Worm (Caenorhabditis elegans) whole organism, L1 larva: ENCODE data around the gene K04A8.1.

Source experiments
- C04F5.9 ChIP-seq: sonication (generic microtip); optimal IDR thresholded peaks from 2 replicates; lab custom pipeline; 2016; ENCODE audit warnings: missing genetic modification characterization, missing compliant biosample characterization
- C16A3.4 ChIP-seq: fragments of 150-350 bp; optimal IDR thresholded peaks from 2 replicates; lab custom pipeline; 2014; ENCODE audit warnings: missing biosample characterization, missing genetic modification characterization
- C34B4.2 ChIP-seq: sonication (generic microtip); optimal IDR thresholded peaks from 2 replicates; lab custom pipeline; 2017; ENCODE audit warnings: mild to moderate bottlenecking, missing genetic modification characterization, missing compliant biosample characterization
- F16B12.6 ChIP-seq: fragments of 150-350 bp; optimal IDR thresholded peaks from 2 replicates; lab custom pipeline; 2014; ENCODE audit warnings: missing biosample characterization, missing genetic modification characterization
- Y116A8C.19 ChIP-seq: sonication (generic microtip); optimal IDR thresholded peaks from 2 replicates; lab custom pipeline; 2016; ENCODE audit warnings: missing compliant biosample characterization, missing genetic modification characterization, borderline replicate concordance
- aly-2 ChIP-seq: fragments of 150-350 bp; optimal IDR thresholded peaks from 2 replicates; lab custom pipeline; 2014; ENCODE audit warnings: missing biosample characterization, missing genetic modification characterization
- ama-1 ChIP-seq: fragments of 150-350 bp; optimal IDR thresholded peaks from 2 replicates; lab custom pipeline; 2014
- blmp-1 ChIP-seq: fragments of 150-350 bp; optimal IDR thresholded peaks from 2 replicates; lab custom pipeline; 2014; ENCODE audit warnings: missing biosample characterization, missing genetic modification characterization
- ceh-82 ChIP-seq, 3 experiments: fragments of 150-350 bp in 1 of 3; sonication (generic microtip) in 2 of 3; optimal IDR thresholded peaks; 2 replicates each; lab custom pipeline; 2014 to 2017; ENCODE audit warnings: missing biosample characterization in 3 of 3, missing genetic modification characterization in 3 of 3
- ceh-90 ChIP-seq: sonication (generic microtip); optimal IDR thresholded peaks from 2 replicates; lab custom pipeline; 2016; ENCODE audit warnings: missing genetic modification characterization, missing compliant biosample characterization
- dsc-1 ChIP-seq: sonication (generic microtip); optimal IDR thresholded peaks from 2 replicates; lab custom pipeline; 2016; ENCODE audit warnings: mild to moderate bottlenecking, missing genetic modification characterization, missing compliant biosample characterization
- efl-1 ChIP-seq, 4 experiments: fragments of 150-350 bp; optimal IDR thresholded peaks in 3 of 4; peaks in 1 of 4; 1 replicate in 1 of 4; 2 replicates in 3 of 4; lab custom pipeline; 2014; ENCODE audit warnings: missing biosample characterization in 2 of 4, missing genetic modification characterization in 2 of 4, missing genetic modification reagents in 2 of 4
- elt-2 ChIP-seq: sonication (generic microtip); optimal IDR thresholded peaks from 2 replicates; lab custom pipeline; 2016; ENCODE audit warnings: missing genetic modification characterization, mild to moderate bottlenecking, inconsistent platforms, missing compliant biosample characterization, missing genetic modification reagents
- elt-3 ChIP-seq, 6 experiments: fragments of 150-350 bp in 1 of 6; sonication (generic microtip); optimal IDR thresholded peaks; 2 replicates each; lab custom pipeline; 2017 to 2018; ENCODE audit warnings: missing biosample characterization in 6 of 6, missing genetic modification characterization in 6 of 6, inconsistent platforms in 1 of 6
- fkh-4 ChIP-seq: sonication (generic microtip); optimal IDR thresholded peaks from 2 replicates; lab custom pipeline; 2016; ENCODE audit warnings: missing compliant biosample characterization, missing genetic modification characterization, borderline replicate concordance
- fkh-8 ChIP-seq: sonication (generic microtip); optimal IDR thresholded peaks from 2 replicates; lab custom pipeline; 2016; ENCODE audit warnings: mild to moderate bottlenecking, missing genetic modification characterization, missing compliant biosample characterization
- grh-1 ChIP-seq: fragments of 200-800 bp; sonication (Bioruptor generic); IDR thresholded peaks from 2 replicates; pipeline ENCODE4 v1.3.6; 2022; ENCODE audit warnings: missing genetic modification reagents, missing genetic modification characterization, missing compliant biosample characterization
- irx-1 ChIP-seq: sonication (generic microtip); optimal IDR thresholded peaks from 2 replicates; lab custom pipeline; 2016; ENCODE audit warnings: missing genetic modification characterization, missing compliant biosample characterization
- isw-1 ChIP-seq: fragments of 200-800 bp; sonication (Bioruptor generic); IDR thresholded peaks from 2 replicates; pipeline ENCODE4 v1.3.6; 2022; ENCODE audit warnings: missing genetic modification characterization, missing compliant biosample characterization
- lin-14 ChIP-seq: fragments of 200-800 bp; sonication (Bioruptor generic); optimal IDR thresholded peaks from 2 replicates; lab custom pipeline; 2018; ENCODE audit warnings: mild to moderate bottlenecking, missing genetic modification characterization, moderate library complexity, missing compliant biosample characterization
- lir-3 ChIP-seq: sonication (generic microtip); optimal IDR thresholded peaks from 2 replicates; lab custom pipeline; 2016; ENCODE audit warnings: mild to moderate bottlenecking, missing genetic modification characterization, moderate library complexity, missing compliant biosample characterization; ENCODE audit not compliant: poor library complexity
- lsy-2 ChIP-seq, 2 experiments: fragments of 150-350 bp; optimal IDR thresholded peaks; 2 replicates each; lab custom pipeline; 2014; ENCODE audit warnings: missing biosample characterization in 2 of 2, missing genetic modification characterization in 2 of 2
- mab-9 ChIP-seq: fragments of 200-800 bp; sonication (Bioruptor generic); IDR thresholded peaks from 2 replicates; pipeline ENCODE4 v1.3.6; 2022; ENCODE audit warnings: missing genetic modification reagents, missing genetic modification characterization, missing compliant biosample characterization
- mep-1 ChIP-seq: fragments of 150-350 bp; optimal IDR thresholded peaks from 2 replicates; lab custom pipeline; 2014; ENCODE audit warnings: missing biosample characterization, missing genetic modification characterization
- nhr-12 ChIP-seq: sonication (generic microtip); optimal IDR thresholded peaks from 2 replicates; lab custom pipeline; 2017; ENCODE audit warnings: missing biosample characterization, missing genetic modification characterization
- nhr-20 ChIP-seq: sonication (generic microtip); optimal IDR thresholded peaks from 2 replicates; lab custom pipeline; 2016; ENCODE audit warnings: mild to moderate bottlenecking, missing genetic modification characterization, missing compliant biosample characterization
- nhr-71 ChIP-seq: sonication (generic microtip); optimal IDR thresholded peaks from 2 replicates; lab custom pipeline; 2016; ENCODE audit warnings: mild to moderate bottlenecking, missing genetic modification characterization, moderate library complexity, missing compliant biosample characterization
- nhr-77 ChIP-seq: fragments of 150-350 bp; optimal IDR thresholded peaks from 2 replicates; lab custom pipeline; 2014; ENCODE audit warnings: missing biosample characterization, missing genetic modification characterization
- nhr-84 ChIP-seq: sonication (generic microtip); optimal IDR thresholded peaks from 2 replicates; lab custom pipeline; 2017; ENCODE audit warnings: missing biosample characterization, missing genetic modification characterization
- nhr-85 ChIP-seq: sonication (generic microtip); peaks from one replicate; lab custom pipeline; 2016; ENCODE audit warnings: missing genetic modification characterization, inconsistent platforms, missing compliant biosample characterization
- pax-3 ChIP-seq: fragments of 200-800 bp; sonication (Bioruptor generic); optimal IDR thresholded peaks from 2 replicates; lab custom pipeline; 2018; ENCODE audit warnings: mild to moderate bottlenecking, missing genetic modification characterization, moderate library complexity, missing compliant biosample characterization
- pqm-1 ChIP-seq: sonication (generic microtip); optimal IDR thresholded peaks from 3 replicates; lab custom pipeline; 2017; ENCODE audit warnings: missing biosample characterization, missing genetic modification characterization
- rnt-1 ChIP-seq: sonication (generic microtip); optimal IDR thresholded peaks from 2 replicates; lab custom pipeline; 2016; ENCODE audit warnings: mild to moderate bottlenecking, missing genetic modification characterization, moderate library complexity, missing compliant biosample characterization
- snu-23 ChIP-seq: sonication (generic microtip); optimal IDR thresholded peaks from 2 replicates; lab custom pipeline; 2016; ENCODE audit warnings: missing genetic modification characterization, missing compliant biosample characterization
- swsn-7 ChIP-seq: sonication (generic microtip); optimal IDR thresholded peaks from 2 replicates; lab custom pipeline; 2016; ENCODE audit warnings: missing genetic modification characterization, missing compliant biosample characterization
- tbx-2 ChIP-seq: sonication (generic microtip); optimal IDR thresholded peaks from 2 replicates; lab custom pipeline; 2016; ENCODE audit warnings: missing genetic modification characterization, missing compliant biosample characterization
- unc-130 ChIP-seq: fragments of 150-350 bp; optimal IDR thresholded peaks from 2 replicates; lab custom pipeline; 2017; ENCODE audit warnings: missing biosample characterization, missing genetic modification characterization, inconsistent platforms
- unc-86 ChIP-seq: sonication (generic microtip); optimal IDR thresholded peaks from 2 replicates; lab custom pipeline; 2016; ENCODE audit warnings: missing genetic modification characterization, missing compliant biosample characterization
- unc-98 ChIP-seq: fragments of 200-800 bp; sonication (Bioruptor generic); IDR thresholded peaks from 2 replicates; pipeline ENCODE4 v1.3.6; 2022; ENCODE audit warnings: missing genetic modification characterization, missing compliant biosample characterization
- zag-1 ChIP-seq: fragments of 150-350 bp; optimal IDR thresholded peaks from 2 replicates; lab custom pipeline; 2014; ENCODE audit warnings: missing biosample characterization, missing genetic modification characterization
- ztf-11 ChIP-seq, 2 experiments: sonication (generic microtip); optimal IDR thresholded peaks; 2 replicates each; lab custom pipeline; 2016 to 2017; ENCODE audit warnings: missing genetic modification characterization in 2 of 2, missing biosample characterization in 1 of 2, missing compliant biosample characterization in 1 of 2
- ztf-4 ChIP-seq: fragments of 150-350 bp; optimal IDR thresholded peaks from 2 replicates; lab custom pipeline; 2014; ENCODE audit warnings: missing biosample characterization, missing genetic modification characterization

Gene K04A8.1

ce11 chrV:6517305-6518224, 48.6 kb upstream of the K04A8.1 start (continued):
- TF ChIP-seq tbx-2 (tag; lab: Kevin White, UChicago), result peak; percentile 27
- no peak for TF ChIP-seq isw-1 (GFP tag; lab: Robert Waterston, UW)
- TF ChIP-seq C16A3.4, result peak; percentile 26
- TF ChIP-seq nhr-85 (tag; lab: Kevin White, UChicago), result peak; percentile 88
- TF ChIP-seq snu-23 (GFP tag; lab: Kevin White, UChicago), result peak; percentile 61
- peak; percentile 57 for TF ChIP-seq mep-1
- peak; percentile 8 for TF ChIP-seq unc-130
- no peak for TF ChIP-seq C04F5.9 (tag; lab: Kevin White, UChicago)
- peak; percentile 31 for TF ChIP-seq ama-1 (lab: Kevin White, UChicago)
- TF ChIP-seq unc-86 (tag; lab: Kevin White, UChicago), result no peak
- peak; percentile 84 for TF ChIP-seq lin-14
- TF ChIP-seq, all 84 proteins: peak for 26

ce11 chrV:6518225-6518396, 48.0 kb upstream of the K04A8.1 start, which contains the start of gene F46E10.3:
Gene F46E10.3, plus strand, starts transcription at chrV:6518297.
- TF ChIP-seq isw-1 (GFP tag; lab: Robert Waterston, UW) (no peak), ceh-82 (tag; optimal IDR thresholded peaks at IDR 0.05; lab: Kevin White, UChicago) (no peak), blmp-1 (tag; lab: Kevin White, UChicago) (no peak), efl-1 (optimal IDR thresholded peaks at IDR 0.05; lab: Kevin White, UChicago) (no peak), efl-1 (GFP tag; optimal IDR thresholded peaks at IDR 0.05 in 1 of 2; lab: Kevin White, UChicago) (peak in 1 of 2 experiments; percentile 75), tbx-2 (tag; lab: Kevin White, UChicago) (no peak), zag-1 (tag; lab: Kevin White, UChicago) (no peak)
- TF ChIP-seq, all 84 proteins: peak for 1

- TF ChIP-seq efl-1 (optimal IDR thresholded peaks at IDR 0.05; lab: Kevin White, UChicago) (no peak), efl-1 (GFP tag; optimal IDR thresholded peaks at IDR 0.05 in 1 of 2; lab: Kevin White, UChicago) (no peak), dsc-1 (tag; lab: Kevin White, UChicago) (no peak), grh-1 (no peak), nhr-84 (tag; lab: Kevin White, UChicago) (no peak), lsy-2 (tag; optimal IDR thresholded peaks at IDR 0.05; lab: Kevin White, UChicago) (no peak), F16B12.6 (tag; lab: Kevin White, UChicago) (no peak), nhr-77 (tag; lab: Kevin White, UChicago) (no peak), pqm-1 (tag; lab: Kevin White, UChicago) (no peak), pax-3 (tag; lab: Kevin White, UChicago) (no peak), elt-3 (tag; optimal IDR thresholded peaks at IDR 0.05; lab: Kevin White, UChicago) (no peak), irx-1 (tag; lab: Kevin White, UChicago) (no peak), lin-14 (no peak), ceh-90 (tag; lab: Kevin White, UChicago) (no peak), aly-2 (tag; lab: Kevin White, UChicago) (no peak), isw-1 (GFP tag; lab: Robert Waterston, UW) (no peak), rnt-1 (no peak), ama-1 (lab: Kevin White, UChicago) (no peak), nhr-20 (tag; lab: Kevin White, UChicago) (no peak), fkh-4 (no peak), C16A3.4 (no peak)
Measured at ce11 chrV:6520385-6521080, 45.6 kb upstream of the K04A8.1 start, which contains the start of the genes F46E10.2 and F46E10.18. Gene F46E10.2, plus strand, starts transcription at chrV:6520435. Gene F46E10.18, plus strand, starts transcription at chrV:6521030.

- TF ChIP-seq tbx-2 (tag; lab: Kevin White, UChicago), result no peak
- TF ChIP-seq F16B12.6 (tag; lab: Kevin White, UChicago), result no peak
- TF ChIP-seq C34B4.2 (tag; lab: Kevin White, UChicago), result no peak
- TF ChIP-seq pqm-1 (tag; lab: Kevin White, UChicago), result peak; percentile 35
- no peak for TF ChIP-seq nhr-77 (tag; lab: Kevin White, UChicago)
- TF ChIP-seq zag-1 (tag; lab: Kevin White, UChicago), result no peak
- TF ChIP-seq Y116A8C.19 (tag; lab: Kevin White, UChicago), result no peak
- no peak for TF ChIP-seq nhr-12
- TF ChIP-seq ztf-4 (tag; lab: Kevin White, UChicago), result no peak
- no peak for TF ChIP-seq unc-98 (GFP tag; lab: Robert Waterston, UW)
- TF ChIP-seq nhr-20 (tag; lab: Kevin White, UChicago), result no peak
- TF ChIP-seq swsn-7, result no peak
- peak in 1 of 6 experiments; percentile 22 for TF ChIP-seq elt-3 (tag; optimal IDR thresholded peaks at IDR 0.05; lab: Kevin White, UChicago)
- TF ChIP-seq mab-9, result no peak
- TF ChIP-seq elt-2 (tag; lab: Kevin White, UChicago), result peak; percentile 72
- no peak for TF ChIP-seq fkh-8 (tag; lab: Kevin White, UChicago)
- TF ChIP-seq C16A3.4, result no peak
- TF ChIP-seq lir-3 (tag; lab: Kevin White, UChicago), result no peak
- no peak for TF ChIP-seq C04F5.9 (tag; lab: Kevin White, UChicago)
- no peak for TF ChIP-seq ama-1 (lab: Kevin White, UChicago)
- no peak for TF ChIP-seq nhr-71 (tag; lab: Kevin White, UChicago)
- TF ChIP-seq ztf-11 (tag; optimal IDR thresholded peaks at IDR 0.05; lab: Kevin White, UChicago), result no peak
Measured at ce11 chrV:6522879-6523497, 43.1 kb upstream of the K04A8.1 start.
